Fruit fly (Drosophila melanogaster): ENCODE data around the gene CIA30.

DNA sequence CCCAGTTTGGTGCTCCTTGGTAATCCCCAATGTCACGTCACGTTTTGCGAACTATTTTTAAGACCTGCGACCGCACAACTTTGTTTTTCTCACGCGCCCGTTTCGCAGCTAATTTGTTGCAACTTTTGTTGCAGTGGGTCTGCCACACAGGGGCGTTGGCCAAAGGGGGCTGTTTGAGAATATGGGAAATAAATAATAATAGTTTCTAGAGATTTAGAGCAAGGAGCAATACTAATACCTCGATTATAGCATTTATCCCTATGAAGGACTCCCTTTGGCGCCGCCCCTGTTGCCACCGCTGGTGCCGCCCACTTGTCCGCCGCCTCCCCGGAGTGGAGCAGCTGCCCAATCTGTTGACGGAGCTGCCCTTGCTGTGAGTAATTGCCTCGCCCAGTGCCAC is 18.5 kb downstream of the CIA30 start:
- TF ChIP-seq CG8119 (GFP tag; IDR thresholded peaks at IDR 0.05) (peak; percentile 78), cyc (GFP tag; optimal IDR thresholded peaks at IDR 0.05) (peak; percentile 5)

All from whole organism, prepupa.